Fruit fly (Drosophila melanogaster) whole organism, embryonic: ENCODE data around the gene CG10347.

Experiments used
- CG2120 ChIP-seq: fragments of 200-800 bp; sonication (Bioruptor generic); optimal IDR thresholded peaks from 3 replicates; lab custom pipeline; 2016; ENCODE audit warnings: missing biosample characterization, missing genetic modification characterization
- CG8290 ChIP-seq, 3 experiments: fragments of 200-800 bp; sonication (Bioruptor generic); optimal IDR thresholded peaks; 2 replicates each; lab custom pipeline; 2016 to 2019; ENCODE audit warnings: missing biosample characterization in 3 of 3, missing genetic modification characterization in 3 of 3, mild to moderate bottlenecking in 2 of 3, moderate library complexity in 1 of 3
- fd96Cb ChIP-seq: fragments of 200-800 bp; sonication (Bioruptor generic); optimal IDR thresholded peaks from 2 replicates; lab custom pipeline; 2018; ENCODE audit warnings: missing biosample characterization, mild to moderate bottlenecking, missing genetic modification characterization, moderate library complexity
- wor ChIP-seq: fragments of 200-800 bp; sonication (Bioruptor generic); IDR thresholded peaks from 2 replicates; pipeline ENCODE4 v1.3.6; 2022; ENCODE audit warnings: missing biosample characterization, missing genetic modification characterization

dm6 chrX:11857522-11858438, 3.0 kb upstream of the CG10347 start:
- TF ChIP-seq CG2120 (GFP tag; lab: Kevin White, UChicago) (peak; percentile 49), wor (GFP tag; lab: Robert Waterston, UW) (peak; percentile 42; the same call in 1 of the 2 replicates), CG8290 (GFP tag; optimal IDR thresholded peaks at IDR 0.05; lab: Kevin White, UChicago) (peak; percentile 62), CG8290 (tag; optimal IDR thresholded peaks at IDR 0.05; lab: Kevin White, UChicago) (no peak), fd96Cb (peak; percentile 63)
